Fruit fly (Drosophila melanogaster) S2 (cell line): ENCODE data around the gene CG4849.

ENCODE experiments used
- CG8478 ChIP-seq: fragments of >200 bp; optimal IDR thresholded peaks from 2 replicates; lab custom pipeline; 2018
- CTCF ChIP-seq, 2 experiments: fragments of >200 bp; optimal IDR thresholded peaks; 2 replicates each; lab custom pipeline; 2018

The CG4849 gene

dm6 chr3R:27988647-27989430 lies 25.6 kb downstream of the CG4849 start:
- TF ChIP-seq CG8478 (lab: Kevin White, UChicago) (no peak), CTCF (optimal IDR thresholded peaks at IDR 0.05; lab: Kevin White, UChicago) (no peak)

dm6 chr3R:27990651-27991050 lies 27.4 kb downstream of the CG4849 start, which contains the start of gene CG4815:
Gene CG4815, minus strand, starts transcription at chr3R:27990751.
- TF ChIP-seq CG8478 (lab: Kevin White, UChicago) (no peak), CTCF (optimal IDR thresholded peaks at IDR 0.05; lab: Kevin White, UChicago) (no peak)

- TF ChIP-seq CTCF (optimal IDR thresholded peaks at IDR 0.05; lab: Kevin White, UChicago) (no peak), CG8478 (lab: Kevin White, UChicago) (no peak)
Observed at dm6 chr3R:28004034-28004433, 40.8 kb downstream of the CG4849 start.

DNA sequence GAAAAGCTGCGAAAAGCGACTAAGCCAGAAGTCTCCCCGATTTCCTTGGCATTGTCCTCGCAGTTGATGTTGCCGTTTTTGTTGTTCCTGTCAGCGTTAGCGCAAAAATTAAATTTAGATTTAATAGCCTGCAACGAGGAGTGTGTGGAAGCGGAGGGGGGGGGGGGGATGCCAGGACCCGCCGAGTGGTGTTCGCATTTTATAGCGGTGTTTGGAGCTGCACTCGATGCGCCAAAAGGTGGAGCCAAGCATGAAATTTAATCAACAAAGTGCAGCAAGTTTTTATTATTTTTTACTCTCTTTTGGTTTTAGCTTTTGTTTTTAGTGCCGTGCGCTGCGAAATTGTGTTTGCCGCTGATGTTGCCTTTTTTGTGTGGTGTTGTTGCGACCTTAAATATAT lies 51.8 kb downstream of the CG4849 start:
- TF ChIP-seq CTCF (optimal IDR thresholded peaks at IDR 0.05; lab: Kevin White, UChicago) (no peak), CG8478 (lab: Kevin White, UChicago) (no peak)
